Worm (Caenorhabditis elegans): ENCODE results near the gene etr-1.

Gene etr-1

DNA sequence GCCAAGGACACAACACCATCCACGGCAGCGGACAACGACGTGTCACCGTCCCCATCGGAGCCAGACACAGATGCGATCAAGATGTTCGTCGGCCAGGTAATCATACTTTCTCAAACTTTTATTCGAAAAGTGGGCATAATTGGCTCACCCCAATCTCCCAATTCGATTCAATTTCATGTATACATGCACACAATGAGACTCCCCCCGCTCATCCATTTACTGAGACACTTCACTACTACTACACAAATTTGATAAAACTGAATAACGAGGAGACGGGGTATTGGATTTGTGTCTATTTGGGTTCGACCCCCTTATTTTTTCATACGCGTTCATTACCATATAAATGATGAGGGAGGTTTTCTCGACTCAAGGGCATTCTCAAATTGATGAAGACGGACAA, 1.1 kb downstream of the etr-1 start:
- TF ChIP-seq jun-1 (tag; optimal IDR thresholded peaks at IDR 0.05) (no peak), mes-2 (tag; optimal IDR thresholded peaks at IDR 0.05; ENCODE audit: poor library complexity, severe bottlenecking) (peak; percentile 15)

DNA sequence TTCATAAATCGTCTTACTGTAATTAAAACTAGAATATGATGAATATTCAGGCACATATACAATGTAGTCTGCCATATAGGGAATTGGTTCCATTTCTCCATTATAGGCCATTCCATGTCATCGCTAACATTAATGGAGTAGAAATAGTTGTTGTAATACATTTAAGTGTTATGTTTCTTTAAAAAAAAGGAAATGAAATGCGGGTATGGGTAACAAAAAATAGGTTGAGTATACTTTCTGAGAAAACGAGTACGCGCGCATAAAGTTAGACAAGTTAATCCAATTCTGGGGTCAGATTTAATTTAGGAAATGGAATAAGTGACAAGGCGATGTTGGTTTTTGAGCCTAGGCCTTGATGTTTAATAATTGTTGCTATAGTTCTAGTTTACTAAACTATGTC, 11.5 kb downstream of the etr-1 start, which contains the start of gene T01D1.7:
T01D1.7 (minus strand) TSS at position 101 of the 400 bp plus-strand sequence.
- TF ChIP-seq hmg-1.1 (GFP tag; IDR thresholded peaks at IDR 0.05) (no peak), unc-62 (GFP tag; optimal IDR thresholded peaks at IDR 0.05 in 1 of 2) (peak in 1 of 2 experiments; percentile 46), unc-62 (tag; optimal IDR thresholded peaks at IDR 0.05) (no peak)

DNA sequence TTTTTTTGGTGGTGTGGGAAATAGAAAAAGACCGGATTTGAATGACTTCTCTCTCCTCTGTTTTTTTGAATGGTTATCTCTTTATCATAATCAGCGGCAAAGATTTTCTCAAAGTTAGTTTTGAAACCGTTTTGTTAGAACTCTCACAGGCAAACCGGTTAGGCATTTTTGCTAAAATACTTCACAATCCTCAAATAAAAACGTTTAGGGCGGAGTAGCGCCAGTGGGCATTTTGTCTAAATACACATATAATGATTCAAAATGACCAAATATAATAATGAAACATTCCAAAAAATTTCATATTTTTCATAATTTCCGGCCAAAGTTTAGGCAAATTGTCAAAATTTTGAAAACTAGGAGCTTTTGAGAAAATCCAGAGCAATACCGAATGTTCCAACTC, 13.7 kb downstream of the etr-1 start, which contains the start of gene T01D1.3:
T01D1.3 (minus strand) TSS at position 101 of the 400 bp plus-strand sequence.
- TF ChIP-seq nhr-76 (tag; optimal IDR thresholded peaks at IDR 0.05), result no peak
- no peak for TF ChIP-seq lin-38 (GFP tag; IDR thresholded peaks at IDR 0.05)
- TF ChIP-seq unc-62 (GFP tag; optimal IDR thresholded peaks at IDR 0.05 in 1 of 2), result peak in 1 of 2 experiments; percentile 21
- no peak for TF ChIP-seq unc-62 (tag; optimal IDR thresholded peaks at IDR 0.05)
- no peak for TF ChIP-seq R02D3.7 (tag; optimal IDR thresholded peaks at IDR 0.05)
- TF ChIP-seq T26A8.4 (GFP tag; IDR thresholded peaks at IDR 0.05), result no peak
- TF ChIP-seq nhr-42 (GFP tag; IDR thresholded peaks at IDR 0.05), result no peak

ce11 chrII:176622-177021, 14.4 kb downstream of the etr-1 start:
- TF ChIP-seq daf-12 (tag; optimal IDR thresholded peaks at IDR 0.05), result no peak
- no peak for TF ChIP-seq arid-1 (GFP tag; conservative IDR thresholded peaks at IDR 0.05)
- no peak for TF ChIP-seq daf-8 (GFP tag; IDR thresholded peaks at IDR 0.05)
- TF ChIP-seq cey-2 (tag; optimal IDR thresholded peaks at IDR 0.05; ENCODE audit: borderline replicate concordance, insufficient read depth), result no peak
- no peak for TF ChIP-seq attf-4 (tag; optimal IDR thresholded peaks at IDR 0.05)
- no peak for TF ChIP-seq ceh-32 (tag; optimal IDR thresholded peaks at IDR 0.05; ENCODE audit: poor library complexity)
- no peak for TF ChIP-seq lir-3 (tag; optimal IDR thresholded peaks at IDR 0.05)
- TF ChIP-seq Y105C5A.15 (GFP tag; IDR thresholded peaks at IDR 0.05), result no peak
- no peak for TF ChIP-seq ceh-82 (tag; optimal IDR thresholded peaks at IDR 0.05)
- TF ChIP-seq F10B5.3 (tag; optimal IDR thresholded peaks at IDR 0.05), result no peak
- no peak for TF ChIP-seq ctbp-1 (GFP tag; IDR thresholded peaks at IDR 0.05)
- no peak for TF ChIP-seq D1046.2 (GFP tag; IDR thresholded peaks at IDR 0.05)
- TF ChIP-seq nhr-77 (tag; optimal IDR thresholded peaks at IDR 0.05), result no peak
- TF ChIP-seq dmd-9 (GFP tag; IDR thresholded peaks at IDR 0.05), result no peak

DNA sequence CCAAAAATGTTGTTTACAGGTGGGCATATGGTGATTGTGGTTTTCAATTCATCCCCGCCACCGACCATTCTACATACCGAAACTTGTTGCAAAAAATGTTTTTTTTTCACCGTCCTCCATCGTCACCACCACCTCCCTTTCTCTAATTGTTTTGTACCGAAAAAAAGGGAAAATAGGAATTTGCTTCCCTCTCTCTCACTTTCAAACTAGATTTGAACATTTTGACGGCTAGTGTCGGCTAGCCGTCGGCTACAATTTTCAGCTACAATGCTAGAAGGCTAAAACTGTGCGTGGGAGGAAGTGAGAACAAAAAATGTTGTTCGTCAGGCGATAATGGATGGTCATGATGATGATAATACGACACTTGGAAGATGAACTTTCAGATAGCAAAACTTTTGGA, 16.0 kb downstream of the etr-1 start:
- TF ChIP-seq lsy-2 (tag; optimal IDR thresholded peaks at IDR 0.05) (no peak), skn-1 (tag; optimal IDR thresholded peaks at IDR 0.05) (no peak), zfp-3 (GFP tag; conservative IDR thresholded peaks at IDR 0.05) (no peak), nhr-25 (tag; optimal IDR thresholded peaks at IDR 0.05; ENCODE audit: borderline replicate concordance, insufficient read depth) (no peak), F37D6.2 (tag; optimal IDR thresholded peaks at IDR 0.05) (no peak), hlh-11 (tag; optimal IDR thresholded peaks at IDR 0.05) (peak; percentile 14), Y105C5A.15 (GFP tag; IDR thresholded peaks at IDR 0.05) (no peak), aha-1 (tag) (peak; percentile 47), nhr-28 (tag; optimal IDR thresholded peaks at IDR 0.05) (peak; percentile 82)

ce11 chrII:178993-179392, 16.8 kb downstream of the etr-1 start, which contains the start of gene T01D1.4:
T01D1.4 (minus strand) TSS chrII:179093.
- TF ChIP-seq F49E8.2 (tag; optimal IDR thresholded peaks at IDR 0.05; ENCODE audit: borderline replicate concordance) (no peak), dmd-8 (GFP tag; IDR thresholded peaks at IDR 0.05) (no peak), madf-9 (GFP tag; conservative IDR thresholded peaks at IDR 0.05) (no peak), R02D3.7 (tag; optimal IDR thresholded peaks at IDR 0.05) (no peak), skn-1 (tag; optimal IDR thresholded peaks at IDR 0.05) (no peak), egl-27 (tag; optimal IDR thresholded peaks at IDR 0.05) (no peak), lsy-2 (tag; optimal IDR thresholded peaks at IDR 0.05) (no peak), ceh-82 (tag; optimal IDR thresholded peaks at IDR 0.05) (no peak), ztf-11 (tag; optimal IDR thresholded peaks at IDR 0.05) (no peak), sdz-12 (GFP tag; optimal IDR thresholded peaks at IDR 0.05) (no peak), daf-8 (GFP tag; IDR thresholded peaks at IDR 0.05) (no peak), pha-4 (GFP tag; IDR thresholded peaks at IDR 0.05) (no peak), pha-4 (tag; optimal IDR thresholded peaks at IDR 0.05) (no peak), lin-13 (GFP tag; optimal IDR thresholded peaks at IDR 0.05) (no peak), hlh-11 (tag; optimal IDR thresholded peaks at IDR 0.05) (no peak), nhr-111 (GFP tag; optimal IDR thresholded peaks at IDR 0.05) (no peak), attf-4 (tag; optimal IDR thresholded peaks at IDR 0.05) (no peak), Y105C5A.15 (GFP tag; IDR thresholded peaks at IDR 0.05) (no peak)

Data from whole organism, L4 larva.